Fruit fly (Drosophila melanogaster): ENCODE results near the gene CadN.

DNA sequence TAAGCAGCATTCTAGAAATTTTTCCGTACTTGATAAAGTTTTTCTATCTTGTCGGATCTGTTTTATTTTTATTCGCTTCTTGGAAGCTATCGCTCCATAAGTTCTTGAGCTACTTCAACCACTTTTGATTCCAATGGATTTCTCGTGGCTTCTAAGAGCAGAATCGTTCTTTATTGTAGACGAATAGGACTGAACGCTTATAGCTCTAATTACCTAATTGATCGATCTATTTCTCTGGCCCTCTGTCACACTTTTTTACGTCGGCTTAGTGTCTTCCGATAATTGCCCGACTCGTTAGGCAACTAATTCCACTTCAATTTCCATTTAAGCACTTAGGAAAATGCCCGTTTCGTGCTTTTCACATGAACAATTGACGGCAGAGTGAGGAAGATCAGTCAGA, 7.4 kb downstream of the CadN start:
- TF ChIP-seq Dif (GFP tag; optimal IDR thresholded peaks at IDR 0.05; ENCODE audit: partially characterized antibody) (no peak), usp (GFP tag; optimal IDR thresholded peaks at IDR 0.05) (no peak), Hnf4 (GFP tag; optimal IDR thresholded peaks at IDR 0.05) (no peak)
